Fruit fly (Drosophila melanogaster): ENCODE results near the gene Unc-76.
A peak's percentile ranks its signal among the peaks of the same experiment; 100 is the strongest.

Gene Unc-76

DNA sequence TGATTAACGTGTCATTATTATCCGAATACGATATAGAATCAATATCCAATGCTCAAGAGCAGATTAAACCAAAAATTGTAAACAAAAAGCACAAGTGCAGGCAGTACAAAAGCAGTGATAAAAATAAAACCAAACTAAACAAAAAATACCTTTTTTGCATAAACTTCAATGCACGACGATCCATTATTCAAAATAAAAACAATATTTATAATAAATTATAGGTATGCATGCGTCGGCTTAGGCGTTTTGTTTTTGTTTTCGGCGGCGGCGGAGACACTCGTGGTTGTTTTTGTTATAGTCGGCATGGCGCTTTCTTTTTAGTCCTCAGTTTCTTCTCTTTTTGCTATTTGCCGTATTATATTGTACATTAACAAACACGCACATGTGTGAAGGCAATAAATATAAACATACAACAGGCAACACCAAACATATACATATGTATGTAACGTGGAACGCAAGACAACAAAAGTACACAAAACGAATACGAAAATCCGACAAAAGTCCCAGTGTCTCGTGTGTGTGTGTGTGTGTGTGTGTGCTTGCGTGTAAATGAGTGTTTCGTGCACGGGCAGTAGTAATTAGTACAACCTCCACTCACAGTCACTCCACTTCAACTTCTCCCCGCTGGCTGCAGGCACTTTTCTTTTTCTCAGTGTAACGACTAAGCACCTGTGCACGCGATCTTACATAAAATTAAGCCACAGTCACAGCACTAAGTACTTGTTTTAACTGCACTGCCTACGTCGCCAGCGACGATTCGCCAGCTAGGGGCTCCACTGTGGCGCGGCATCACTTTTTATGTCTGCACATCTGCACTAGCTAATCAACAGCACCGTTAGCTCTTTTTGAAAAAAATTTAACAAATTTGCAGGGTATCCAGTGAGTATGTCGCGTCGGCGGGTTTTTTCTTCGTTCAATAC is 55.7 kb downstream of the Unc-76 start (continued):
- peak; percentile 1 for TF ChIP-seq da (GFP tag; optimal IDR thresholded peaks at IDR 0.05)
- TF ChIP-seq fd96Cb (tag; optimal IDR thresholded peaks at IDR 0.05), result peak; percentile 23
- no peak for TF ChIP-seq CG3838 (GFP tag; optimal IDR thresholded peaks at IDR 0.05)
- TF ChIP-seq zen (tag; optimal IDR thresholded peaks at IDR 0.05), result no peak
- no peak for TF ChIP-seq tll (GFP tag; optimal IDR thresholded peaks at IDR 0.05)
- TF ChIP-seq CG6791 (GFP tag; IDR thresholded peaks at IDR 0.05; ENCODE audit: partially characterized antibody), result no peak
- peak; percentile 22 for TF ChIP-seq ERR (GFP tag; optimal IDR thresholded peaks at IDR 0.05)
- no peak for TF ChIP-seq peb (GFP tag; IDR thresholded peaks at IDR 0.05)
- TF ChIP-seq Dp (GFP tag; optimal IDR thresholded peaks at IDR 0.05), result no peak
- TF ChIP-seq Gug (GFP tag; IDR thresholded peaks at IDR 0.05), result peak; percentile 65; the same call in 3 of the 4 replicates
- TF ChIP-seq Adf1 (GFP tag; IDR thresholded peaks at IDR 0.05), result no peak
- TF ChIP-seq jing (GFP tag; optimal IDR thresholded peaks at IDR 0.05), result no peak
- no peak for TF ChIP-seq CG34376 (GFP tag; optimal IDR thresholded peaks at IDR 0.05)
- TF ChIP-seq en (GFP tag; optimal IDR thresholded peaks at IDR 0.05), result no peak
- TF ChIP-seq CG9215 (GFP tag; IDR thresholded peaks at IDR 0.05), result peak; percentile 48; the same call in 1 of the 2 replicates
- TF ChIP-seq MBD-R2 (GFP tag; IDR thresholded peaks at IDR 0.05), result no peak
- no peak for TF ChIP-seq CG15696 (tag; optimal IDR thresholded peaks at IDR 0.05)
- no peak for TF ChIP-seq Eip74EF (GFP tag; optimal IDR thresholded peaks at IDR 0.05)
- TF ChIP-seq CG8089 (GFP tag; optimal IDR thresholded peaks at IDR 0.05), result no peak
- TF ChIP-seq ato (GFP tag; IDR thresholded peaks at IDR 0.05; ENCODE audit: partially characterized antibody), result no peak
- TF ChIP-seq CG15479 (GFP tag; optimal IDR thresholded peaks at IDR 0.05), result no peak
- TF ChIP-seq CG8281 (tag; optimal IDR thresholded peaks at IDR 0.05), result no peak
- TF ChIP-seq Sox100B (GFP tag; optimal IDR thresholded peaks at IDR 0.05), result peak; percentile 21
- TF ChIP-seq Mrtf (GFP tag; IDR thresholded peaks at IDR 0.05), result peak; percentile 61; the same call in 1 of the 3 replicates
- peak; percentile 40 for TF ChIP-seq phol (tag; optimal IDR thresholded peaks at IDR 0.05)
- TF ChIP-seq gsb-n (tag; optimal IDR thresholded peaks at IDR 0.05), result no peak
- peak; percentile 60 for TF ChIP-seq sd (tag; optimal IDR thresholded peaks at IDR 0.05)
- peak; percentile 51 for TF ChIP-seq ind (GFP tag; optimal IDR thresholded peaks at IDR 0.05)
- no peak for TF ChIP-seq luna (GFP tag; optimal IDR thresholded peaks at IDR 0.05)
- TF ChIP-seq CG9817 (tag; optimal IDR thresholded peaks at IDR 0.05), result peak; percentile 42
- peak; percentile 76 for TF ChIP-seq row (GFP tag; IDR thresholded peaks at IDR 0.05)
- peak; percentile 33 for TF ChIP-seq CG7786 (GFP tag; optimal IDR thresholded peaks at IDR 0.05)
- no peak for TF ChIP-seq Hey (tag; optimal IDR thresholded peaks at IDR 0.05)
- TF ChIP-seq Dip3 (GFP tag; optimal IDR thresholded peaks at IDR 0.05), result peak; percentile 41
- TF ChIP-seq C15 (GFP tag; IDR thresholded peaks at IDR 0.05), result no peak
- TF ChIP-seq tgo (GFP tag; IDR thresholded peaks at IDR 0.05), result peak; percentile 56
- no peak for TF ChIP-seq disco-r (GFP tag; optimal IDR thresholded peaks at IDR 0.05)
- TF ChIP-seq chn (GFP tag; optimal IDR thresholded peaks at IDR 0.05), result no peak
- peak; percentile 52 for TF ChIP-seq Oli (tag; optimal IDR thresholded peaks at IDR 0.05)
- TF ChIP-seq CG11398 (GFP tag; optimal IDR thresholded peaks at IDR 0.05), result no peak
- TF ChIP-seq Sry-δ (GFP tag; optimal IDR thresholded peaks at IDR 0.05), result no peak
- no peak for TF ChIP-seq abd-A (tag; optimal IDR thresholded peaks at IDR 0.05)
- TF ChIP-seq tup (GFP tag; optimal IDR thresholded peaks at IDR 0.05), result no peak
- no peak for TF ChIP-seq CG10147 (GFP tag; optimal IDR thresholded peaks at IDR 0.05)
- peak; percentile 15 for TF ChIP-seq CG17359 (tag; optimal IDR thresholded peaks at IDR 0.05)
- TF ChIP-seq sug (tag; optimal IDR thresholded peaks at IDR 0.05), result no peak
- no peak for TF ChIP-seq CG10959 (GFP tag; IDR thresholded peaks at IDR 0.05)
- no peak for TF ChIP-seq psq (GFP tag; optimal IDR thresholded peaks at IDR 0.05)
